Worm (Caenorhabditis elegans): ENCODE measurements around the gene Y116F11A.1.
"Not testable (repeated sequence)": the region's sequence is repeated elsewhere in the genome, so short reads cannot be mapped to it uniquely, and the experiment has no call there.

The Y116F11A.1 gene

ce11 chrV:19730280-19730679, at the start of gene Y116F11A.1:
Y116F11A.1 (plus strand) TSS chrV:19730580.
- no peak for TF ChIP-seq W03F9.2 (tag; optimal IDR thresholded peaks at IDR 0.05)
- no peak for TF ChIP-seq him-1 (tag; optimal IDR thresholded peaks at IDR 0.05)
- TF ChIP-seq dao-5 (tag; optimal IDR thresholded peaks at IDR 0.05), result no peak

ce11 chrV:19691271-19691886, 39.0 kb upstream of the Y116F11A.1 start:
- TF ChIP-seq W03F9.2 (tag; optimal IDR thresholded peaks at IDR 0.05) (no peak), dao-5 (tag; optimal IDR thresholded peaks at IDR 0.05) (no peak), him-1 (tag; optimal IDR thresholded peaks at IDR 0.05) (no peak)

- TF ChIP-seq dao-5 (tag; optimal IDR thresholded peaks at IDR 0.05), result no peak
- TF ChIP-seq him-1 (tag; optimal IDR thresholded peaks at IDR 0.05), result no peak
- no peak for TF ChIP-seq W03F9.2 (tag; optimal IDR thresholded peaks at IDR 0.05)
Measured at ce11 chrV:19691954-19692353, 38.4 kb upstream of the Y116F11A.1 start.

- TF ChIP-seq him-1 (tag; optimal IDR thresholded peaks at IDR 0.05) (no peak), W03F9.2 (tag; optimal IDR thresholded peaks at IDR 0.05) (no peak), dao-5 (tag; optimal IDR thresholded peaks at IDR 0.05) (no peak)
Measured at ce11 chrV:19697348-19698172, 32.8 kb upstream of the Y116F11A.1 start, which contains the start of the genes Y43F8C.13 and ani-3. Y43F8C.13 (minus strand) TSS chrV:19697398. ani-3 (plus strand) TSS chrV:19697732.

ce11 chrV:19708849-19709248, 21.5 kb upstream of the Y116F11A.1 start, which contains the start of gene srv-3:
srv-3 (minus strand) TSS chrV:19708949.
- TF ChIP-seq dao-5 (tag; optimal IDR thresholded peaks at IDR 0.05) (no peak), W03F9.2 (tag; optimal IDR thresholded peaks at IDR 0.05) (no peak), him-1 (tag; optimal IDR thresholded peaks at IDR 0.05) (no peak)

- TF ChIP-seq dao-5, W03F9.2, him-1 (tag; optimal IDR thresholded peaks at IDR 0.05): not testable (repeated sequence)
Measured at ce11 chrV:19710514-19710913, 19.9 kb upstream of the Y116F11A.1 start, which contains the start of gene Y43F8C.15. Y43F8C.15 (minus strand) TSS chrV:19710614.

- TF ChIP-seq dao-5, him-1, W03F9.2 (tag; optimal IDR thresholded peaks at IDR 0.05): not testable (repeated sequence)
Measured at ce11 chrV:19711646-19712045, 18.7 kb upstream of the Y116F11A.1 start, which contains the start of gene Y43F8C.23. Y43F8C.23 (minus strand) TSS chrV:19711746.

- TF ChIP-seq dao-5 (tag; optimal IDR thresholded peaks at IDR 0.05) (no peak), him-1 (tag; optimal IDR thresholded peaks at IDR 0.05) (no peak), W03F9.2 (tag; optimal IDR thresholded peaks at IDR 0.05) (no peak)
Measured at ce11 chrV:19715419-19715818, 15.0 kb upstream of the Y116F11A.1 start, which contains the start of gene Y43F8C.16. Y43F8C.16 (minus strand) TSS chrV:19715519.

- TF ChIP-seq dao-5 (tag; optimal IDR thresholded peaks at IDR 0.05) (no peak), W03F9.2 (tag; optimal IDR thresholded peaks at IDR 0.05) (no peak), him-1 (tag; optimal IDR thresholded peaks at IDR 0.05) (no peak)
Measured at ce11 chrV:19715847-19716246, 14.5 kb upstream of the Y116F11A.1 start, which contains the start of gene Y43F8C.17. Y43F8C.17 (plus strand) TSS chrV:19716147.

ce11 chrV:19717933-19718332, 12.4 kb upstream of the Y116F11A.1 start:
- TF ChIP-seq dao-5 (tag; optimal IDR thresholded peaks at IDR 0.05) (no peak), him-1 (tag; optimal IDR thresholded peaks at IDR 0.05) (no peak), W03F9.2 (tag; optimal IDR thresholded peaks at IDR 0.05) (no peak)

- TF ChIP-seq him-1 (tag; optimal IDR thresholded peaks at IDR 0.05) (no peak), dao-5 (tag; optimal IDR thresholded peaks at IDR 0.05) (no peak), W03F9.2 (tag; optimal IDR thresholded peaks at IDR 0.05) (no peak)
Measured at ce11 chrV:19718660-19719059, 11.7 kb upstream of the Y116F11A.1 start.

ce11 chrV:19719253-19719652, 11.1 kb upstream of the Y116F11A.1 start, which contains the start of gene Y116F11A.6:
Y116F11A.6 (plus strand) TSS chrV:19719553.
- TF ChIP-seq W03F9.2 (tag; optimal IDR thresholded peaks at IDR 0.05) (no peak), him-1 (tag; optimal IDR thresholded peaks at IDR 0.05) (no peak), dao-5 (tag; optimal IDR thresholded peaks at IDR 0.05) (no peak)

- TF ChIP-seq dao-5 (tag; optimal IDR thresholded peaks at IDR 0.05), result no peak
- TF ChIP-seq him-1 (tag; optimal IDR thresholded peaks at IDR 0.05), result no peak
- TF ChIP-seq W03F9.2 (tag; optimal IDR thresholded peaks at IDR 0.05), result no peak
Measured at ce11 chrV:19722881-19723280, 7.5 kb upstream of the Y116F11A.1 start.

ce11 chrV:19724589-19724988, 5.8 kb upstream of the Y116F11A.1 start:
- TF ChIP-seq him-1 (tag; optimal IDR thresholded peaks at IDR 0.05), result no peak
- TF ChIP-seq dao-5 (tag; optimal IDR thresholded peaks at IDR 0.05), result no peak
- no peak for TF ChIP-seq W03F9.2 (tag; optimal IDR thresholded peaks at IDR 0.05)
